Fruit fly (Drosophila melanogaster) whole organism, embryonic: Measurements from ENCODE around the gene amrt.

Experiments used
- Antp ChIP-seq: fragments of 200-800 bp; sonication (Bioruptor generic); optimal IDR thresholded peaks from 3 replicates; lab custom pipeline; 2016; ENCODE audit warnings: missing biosample characterization, missing genetic modification characterization
- B-H2 ChIP-seq: fragments of 200-800 bp; sonication (Bioruptor generic); optimal IDR thresholded peaks from 2 replicates; lab custom pipeline; 2018; ENCODE audit warnings: missing biosample characterization, mild to moderate bottlenecking, missing genetic modification characterization
- Bgb ChIP-seq: fragments of 200-800 bp; sonication (Bioruptor generic); IDR thresholded peaks from 2 replicates; pipeline ENCODE4 v1.3.6; 2022; ENCODE audit warnings: missing biosample characterization, missing genetic modification characterization; ENCODE audit not compliant: partially characterized antibody
- Blimp-1 ChIP-seq: fragments of 200-800 bp; sonication (Bioruptor generic); optimal IDR thresholded peaks from 3 replicates; lab custom pipeline; 2018; ENCODE audit warnings: missing biosample characterization, missing genetic modification characterization, mild to moderate bottlenecking, moderate library complexity, missing genetic modification reagents
- CG10274 ChIP-seq: fragments of 200-800 bp; sonication (Bioruptor generic); optimal IDR thresholded peaks from 3 replicates; lab custom pipeline; 2017; ENCODE audit warnings: missing biosample characterization, mild to moderate bottlenecking, missing genetic modification characterization
- CG10979 ChIP-seq: fragments of 200-800 bp; sonication (Bioruptor generic); optimal IDR thresholded peaks from 2 replicates; lab custom pipeline; 2018; ENCODE audit warnings: missing biosample characterization, mild to moderate bottlenecking, missing genetic modification characterization, moderate library complexity
- CG12236 ChIP-seq: fragments of 200-800 bp; sonication (Bioruptor generic); optimal IDR thresholded peaks from 2 replicates; lab custom pipeline; 2016; ENCODE audit warnings: missing biosample characterization, missing genetic modification characterization
- CG1603 ChIP-seq: fragments of 200-800 bp; sonication (Bioruptor generic); optimal IDR thresholded peaks from 2 replicates; lab custom pipeline; 2019; ENCODE audit warnings: missing biosample characterization, mild to moderate bottlenecking, missing genetic modification characterization, moderate library complexity
- CG17328 ChIP-seq: fragments of 200-800 bp; sonication (Bioruptor generic); IDR thresholded peaks from 2 replicates; pipeline ENCODE4 v1.3.6; 2022; ENCODE audit warnings: missing biosample characterization, missing genetic modification characterization
- CG2120 ChIP-seq: fragments of 200-800 bp; sonication (Bioruptor generic); optimal IDR thresholded peaks from 3 replicates; lab custom pipeline; 2016; ENCODE audit warnings: missing biosample characterization, missing genetic modification characterization
- CG2889 ChIP-seq: fragments of 200-800 bp; sonication (Bioruptor generic); IDR thresholded peaks from 3 replicates; pipeline ENCODE4 v1.3.6; 2022; ENCODE audit warnings: missing biosample characterization, missing genetic modification characterization
- CG30020 ChIP-seq: fragments of 200-800 bp; optimal IDR thresholded peaks from 2 replicates; lab custom pipeline; 2019; ENCODE audit warnings: missing biosample characterization, mild to moderate bottlenecking, missing genetic modification characterization, moderate library complexity
- CG31224 ChIP-seq: fragments of 200-800 bp; sonication (Bioruptor generic); IDR thresholded peaks from 2 replicates; pipeline ENCODE4 v1.3.6; 2022; ENCODE audit warnings: missing biosample characterization, missing genetic modification characterization
- CG3163 ChIP-seq: fragments of 200-800 bp; sonication (Bioruptor generic); optimal IDR thresholded peaks from 3 replicates; lab custom pipeline; 2016; ENCODE audit warnings: missing biosample characterization, missing genetic modification characterization
- CG34376 ChIP-seq: fragments of 200-800 bp; sonication (Bioruptor generic); optimal IDR thresholded peaks from 2 replicates; lab custom pipeline; 2018; ENCODE audit warnings: missing biosample characterization, mild to moderate bottlenecking, missing genetic modification characterization
- CG3995 ChIP-seq: fragments of 200-800 bp; sonication (Bioruptor generic); optimal IDR thresholded peaks from 3 replicates; lab custom pipeline; 2016; ENCODE audit warnings: missing biosample characterization, missing genetic modification characterization
- CG4854 ChIP-seq: fragments of 200-800 bp; sonication (Bioruptor generic); optimal IDR thresholded peaks from 2 replicates; lab custom pipeline; 2016; ENCODE audit warnings: missing biosample characterization, missing genetic modification characterization, inconsistent platforms
- CG6175 ChIP-seq: fragments of 200-800 bp; sonication (Bioruptor generic); IDR thresholded peaks from 3 replicates; pipeline ENCODE4 v1.3.6; 2022; ENCODE audit warnings: missing biosample characterization, missing genetic modification characterization
- CG7839 ChIP-seq: fragments of 200-800 bp; sonication (Bioruptor generic); optimal IDR thresholded peaks from 3 replicates; lab custom pipeline; 2018; ENCODE audit warnings: missing biosample characterization, mild to moderate bottlenecking, missing genetic modification characterization, moderate library complexity
- CG9727 ChIP-seq: fragments of 200-800 bp; sonication (Bioruptor generic); optimal IDR thresholded peaks from 3 replicates; lab custom pipeline; 2017; ENCODE audit warnings: missing biosample characterization, mild to moderate bottlenecking, missing genetic modification characterization
- CkIIα-i1 ChIP-seq: fragments of 200-800 bp; sonication (Bioruptor generic); IDR thresholded peaks from 2 replicates; pipeline ENCODE4 v1.3.6; 2022; ENCODE audit warnings: missing biosample characterization, missing genetic modification characterization
- D ChIP-seq, 2 experiments: fragments of 200-800 bp in 1 of 2; fragments of >200 bp in 1 of 2; sonication (Bioruptor generic) in 1 of 2; optimal IDR thresholded peaks; 2 replicates in 1 of 2; 3 replicates in 1 of 2; lab custom pipeline; 2017; ENCODE audit warnings: mild to moderate bottlenecking in 1 of 2, missing biosample characterization in 1 of 2, missing genetic modification characterization in 1 of 2, missing genetic modification reagents in 1 of 2
- Dbx ChIP-seq: fragments of 200-800 bp; sonication (Bioruptor generic); IDR thresholded peaks from 3 replicates; pipeline ENCODE4 v1.3.6; 2022; ENCODE audit warnings: missing biosample characterization, missing genetic modification characterization
- Deaf1 ChIP-seq: fragments of 200-800 bp; optimal IDR thresholded peaks from 3 replicates; lab custom pipeline; 2019; ENCODE audit warnings: missing biosample characterization, mild to moderate bottlenecking, missing genetic modification characterization, moderate library complexity
- HHEX ChIP-seq: fragments of 200-800 bp; sonication (Bioruptor generic); optimal IDR thresholded peaks from 3 replicates; lab custom pipeline; 2017; ENCODE audit warnings: missing biosample characterization, mild to moderate bottlenecking, missing genetic modification characterization, missing genetic modification reagents
- HLH4C ChIP-seq: fragments of 200-800 bp; sonication (Bioruptor generic); IDR thresholded peaks from 3 replicates; pipeline ENCODE4 v1.3.6; 2022; ENCODE audit warnings: missing biosample characterization, missing genetic modification characterization; ENCODE audit not compliant: partially characterized antibody
- HmgD ChIP-seq: fragments of 200-800 bp; sonication (Bioruptor generic); optimal IDR thresholded peaks from 3 replicates; lab custom pipeline; 2016; ENCODE audit warnings: missing biosample characterization, missing genetic modification characterization
- NFAT ChIP-seq: fragments of 200-800 bp; sonication (Bioruptor generic); IDR thresholded peaks from 2 replicates; pipeline ENCODE4 v1.3.6; 2022; ENCODE audit warnings: missing biosample characterization, missing genetic modification characterization
- Neu2 ChIP-seq: fragments of 200-800 bp; sonication (Bioruptor generic); optimal IDR thresholded peaks from 3 replicates; lab custom pipeline; 2016; ENCODE audit warnings: missing biosample characterization, missing genetic modification characterization, borderline replicate concordance
- Pdp1 ChIP-seq, 2 experiments: fragments of 200-800 bp; sonication (Bioruptor generic); optimal IDR thresholded peaks; 3 replicates each; lab custom pipeline; 2016; ENCODE audit warnings: missing biosample characterization in 2 of 2, missing genetic modification characterization in 2 of 2, mild to moderate bottlenecking in 1 of 2, moderate library complexity in 1 of 2
- Sin3A ChIP-seq: fragments of >200 bp; optimal IDR thresholded peaks from 2 replicates; lab custom pipeline; 2018
- Sox100B ChIP-seq: fragments of 200-800 bp; sonication (Bioruptor generic); optimal IDR thresholded peaks from 3 replicates; lab custom pipeline; 2018; ENCODE audit warnings: missing biosample characterization, mild to moderate bottlenecking, missing genetic modification characterization
- Spps ChIP-seq: fragments of 200-800 bp; sonication (Bioruptor generic); optimal IDR thresholded peaks from 2 replicates; lab custom pipeline; 2018; ENCODE audit warnings: missing biosample characterization, mild to moderate bottlenecking, missing genetic modification characterization
- Sry-β ChIP-seq: fragments of 200-800 bp; sonication (Bioruptor generic); optimal IDR thresholded peaks from 2 replicates; lab custom pipeline; 2018; ENCODE audit warnings: missing biosample characterization, mild to moderate bottlenecking, missing genetic modification characterization, moderate library complexity
- abd-A ChIP-seq: fragments of 200-800 bp; sonication (Bioruptor generic); optimal IDR thresholded peaks from 3 replicates; lab custom pipeline; 2019; ENCODE audit warnings: missing biosample characterization, mild to moderate bottlenecking, missing genetic modification characterization, moderate library complexity
- cas ChIP-seq: fragments of 200-800 bp; sonication (Bioruptor generic); IDR thresholded peaks from 2 replicates; pipeline ENCODE4 v1.3.6; 2022; ENCODE audit warnings: missing biosample characterization, missing genetic modification characterization
- chm ChIP-seq: fragments of 200-800 bp; sonication (Bioruptor generic); IDR thresholded peaks from 2 replicates; pipeline ENCODE4 v1.3.6; 2022; ENCODE audit warnings: missing biosample characterization, missing genetic modification characterization
- eve ChIP-seq, 2 experiments: fragments of >200 bp; optimal IDR thresholded peaks; 2 replicates each; lab custom pipeline; 2017; ENCODE audit warnings: missing biosample characterization in 2 of 2, missing genetic modification characterization in 2 of 2
- eyg ChIP-seq: fragments of 200-800 bp; sonication (Bioruptor generic); optimal IDR thresholded peaks from 3 replicates; lab custom pipeline; 2016; ENCODE audit warnings: missing biosample characterization, missing genetic modification characterization
- fd102C ChIP-seq: fragments of 200-800 bp; sonication (Bioruptor generic); optimal IDR thresholded peaks from 2 replicates; lab custom pipeline; 2018; ENCODE audit warnings: missing biosample characterization, mild to moderate bottlenecking, missing genetic modification characterization, moderate library complexity
- fd3F ChIP-seq: fragments of 200-800 bp; sonication (Bioruptor generic); optimal IDR thresholded peaks from 2 replicates; lab custom pipeline; 2018; ENCODE audit warnings: missing biosample characterization, mild to moderate bottlenecking, missing genetic modification characterization, moderate library complexity
- fd64A ChIP-seq: fragments of 200-800 bp; sonication (Bioruptor generic); optimal IDR thresholded peaks from 3 replicates; lab custom pipeline; 2018; ENCODE audit warnings: missing biosample characterization, mild to moderate bottlenecking, missing genetic modification characterization
- nmo ChIP-seq: fragments of 200-800 bp; sonication (Bioruptor generic); optimal IDR thresholded peaks from 2 replicates; lab custom pipeline; 2018; ENCODE audit warnings: missing biosample characterization, mild to moderate bottlenecking, missing genetic modification characterization, moderate library complexity
- nom ChIP-seq: fragments of 200-800 bp; sonication (Bioruptor generic); optimal IDR thresholded peaks from 2 replicates; lab custom pipeline; 2017; ENCODE audit warnings: missing biosample characterization, missing genetic modification characterization, mild to moderate bottlenecking, moderate library complexity, missing genetic modification reagents
- ro ChIP-seq: fragments of 200-800 bp; sonication (Bioruptor generic); IDR thresholded peaks from 2 replicates; pipeline ENCODE4 v1.3.6; 2022; ENCODE audit warnings: missing biosample characterization, missing genetic modification characterization
- slp2 ChIP-seq: fragments of 200-800 bp; sonication (Bioruptor generic); optimal IDR thresholded peaks from 2 replicates; lab custom pipeline; 2016; ENCODE audit warnings: missing biosample characterization, missing genetic modification characterization
- sna ChIP-seq: fragments of 200-800 bp; sonication (Bioruptor generic); IDR thresholded peaks from 2 replicates; pipeline ENCODE4 v1.3.6; 2022; ENCODE audit warnings: missing biosample characterization, missing genetic modification characterization; ENCODE audit not compliant: partially characterized antibody
- sug ChIP-seq: fragments of 200-800 bp; optimal IDR thresholded peaks from 2 replicates; lab custom pipeline; 2019; ENCODE audit warnings: missing biosample characterization, mild to moderate bottlenecking, missing genetic modification characterization, moderate library complexity
- tio ChIP-seq: fragments of 200-800 bp; sonication (Bioruptor generic); optimal IDR thresholded peaks from 2 replicates; lab custom pipeline; 2017; ENCODE audit warnings: missing biosample characterization, missing genetic modification characterization, inconsistent platforms
- vfl ChIP-seq: fragments of 200-800 bp; sonication (Bioruptor generic); optimal IDR thresholded peaks from 2 replicates; lab custom pipeline; 2016; ENCODE audit warnings: missing biosample characterization, missing genetic modification characterization

amrt gene

dm6 chrX:13755152-13755557 lies 27.1 kb upstream of the amrt start, which contains the start of gene Pdcd4 (continued):
- no peak for TF ChIP-seq eyg (GFP tag; lab: Kevin White, UChicago)
- peak; percentile 3 for TF ChIP-seq HmgD
- no peak for TF ChIP-seq CG3995
- TF ChIP-seq sug (tag; lab: Kevin White, UChicago): peak; percentile 25
- TF ChIP-seq CG2120 (GFP tag; lab: Kevin White, UChicago): peak; percentile 18
- TF ChIP-seq chm: 0 out of 2 replicates have a peak, but pooled peaks have one; percentile 55
- no peak for TF ChIP-seq Spps (tag; lab: Kevin White, UChicago)
- peak; percentile 19 for TF ChIP-seq nmo (GFP tag; lab: Kevin White, UChicago)
- no peak for TF ChIP-seq Sry-β (GFP tag; lab: Kevin White, UChicago)
- TF ChIP-seq fd3F (GFP tag; lab: Kevin White, UChicago): no peak
- no peak for TF ChIP-seq cas (GFP tag; lab: Robert Waterston, UW)
- no peak for TF ChIP-seq CG12236
- TF ChIP-seq CG7839 (tag; lab: Kevin White, UChicago): peak; percentile 26
- TF ChIP-seq CG31224 (GFP tag; lab: Robert Waterston, UW): no peak
- TF ChIP-seq CG30020 (tag; lab: Kevin White, UChicago): no peak
- TF ChIP-seq CG10979 (tag; lab: Kevin White, UChicago): peak; percentile 35
- peak; percentile 4 for TF ChIP-seq CG4854 (GFP tag; lab: Kevin White, UChicago)
- TF ChIP-seq Sin3A: no peak
- no peak for TF ChIP-seq CG10274
- TF ChIP-seq CG6175: no peak
- peak; percentile 85 for TF ChIP-seq nom (GFP tag; lab: Kevin White, UChicago)
- TF ChIP-seq Bgb (GFP tag; lab: Robert Waterston, UW): peak; percentile 44; the same call in 1 of the 2 replicates
- peak in 1 of 2 experiments; percentile 16 for TF ChIP-seq eve (GFP tag; optimal IDR thresholded peaks at IDR 0.05; lab: Kevin White, UChicago)
- TF ChIP-seq HHEX: no peak
- TF ChIP-seq vfl (GFP tag; lab: Kevin White, UChicago): no peak
- peak; percentile 75 for TF ChIP-seq CG34376
- TF ChIP-seq Antp (GFP tag; lab: Kevin White, UChicago): peak; percentile 30
- TF ChIP-seq CG1603: peak; percentile 31
- no peak for TF ChIP-seq HLH4C (GFP tag; lab: Robert Waterston, UW)
- TF ChIP-seq Sox100B (GFP tag; lab: Kevin White, UChicago): no peak
- TF ChIP-seq CG17328 (GFP tag; lab: Robert Waterston, UW): peak; percentile 22; the same call in 1 of the 2 replicates
- TF ChIP-seq fd102C (GFP tag; lab: Kevin White, UChicago): no peak
- TF ChIP-seq Neu2 (GFP tag; lab: Kevin White, UChicago): no peak
- 0 out of 3 replicates have a peak, but pooled peaks have one; percentile 20 for TF ChIP-seq Dbx (GFP tag; lab: Robert Waterston, UW)
- TF ChIP-seq NFAT (GFP tag; lab: Robert Waterston, UW): no peak; the same call in 1 of the 2 replicates
- no peak for TF ChIP-seq CkIIα-i1 (GFP tag; lab: Robert Waterston, UW)
- no peak for TF ChIP-seq fd64A
- TF ChIP-seq tio (GFP tag; lab: Kevin White, UChicago): no peak
- TF ChIP-seq sna (GFP tag; lab: Robert Waterston, UW): no peak
- peak; percentile 32 for TF ChIP-seq abd-A (tag; lab: Kevin White, UChicago)
- TF ChIP-seq CG9727 (GFP tag; lab: Kevin White, UChicago): peak; percentile 1
- TF ChIP-seq B-H2 (GFP tag; lab: Kevin White, UChicago): peak; percentile 11
- peak in 1 of 2 experiments; percentile 32 for TF ChIP-seq Pdp1 (GFP tag; optimal IDR thresholded peaks at IDR 0.05; lab: Kevin White, UChicago)
- TF ChIP-seq Blimp-1 (GFP tag; lab: Kevin White, UChicago): peak; percentile 43
- TF ChIP-seq CG3163 (GFP tag; lab: Kevin White, UChicago): peak; percentile 11
- peak; percentile 18 for TF ChIP-seq Deaf1 (tag; lab: Kevin White, UChicago)
- no peak for TF ChIP-seq ro (GFP tag; lab: Robert Waterston, UW)
- TF ChIP-seq slp2: no peak
- TF ChIP-seq D (optimal IDR thresholded peaks at IDR 0.05; lab: Kevin White, UChicago): no peak
- TF ChIP-seq D (GFP tag; optimal IDR thresholded peaks at IDR 0.05; lab: Kevin White, UChicago): no peak
- no peak for TF ChIP-seq CG2889
